Fruit fly (Drosophila melanogaster) whole organism, embryonic: ENCODE measurements around the gene CG5021.

Experiments used
- Asciz ChIP-seq: fragments of 200-800 bp; sonication (Bioruptor generic); optimal IDR thresholded peaks from 2 replicates; lab custom pipeline; 2017; ENCODE audit warnings: missing biosample characterization, mild to moderate bottlenecking, missing genetic modification characterization, missing genetic modification reagents
- Atf6 ChIP-seq: fragments of 200-800 bp; sonication (Bioruptor generic); IDR thresholded peaks from 2 replicates; pipeline ENCODE4 v1.3.6; 2022; ENCODE audit warnings: missing biosample characterization, missing genetic modification characterization
- CG10267 ChIP-seq: fragments of 200-800 bp; sonication (Bioruptor generic); optimal IDR thresholded peaks from 2 replicates; lab custom pipeline; 2018; ENCODE audit warnings: missing biosample characterization, mild to moderate bottlenecking, missing genetic modification characterization, moderate library complexity
- CG10274 ChIP-seq: fragments of 200-800 bp; sonication (Bioruptor generic); optimal IDR thresholded peaks from 3 replicates; lab custom pipeline; 2017; ENCODE audit warnings: missing biosample characterization, mild to moderate bottlenecking, missing genetic modification characterization
- CG10431 ChIP-seq: fragments of 200-800 bp; sonication (Bioruptor generic); optimal IDR thresholded peaks from 3 replicates; lab custom pipeline; 2018; ENCODE audit warnings: missing biosample characterization, mild to moderate bottlenecking, missing genetic modification characterization
- CG11398 ChIP-seq: fragments of 200-800 bp; sonication (Bioruptor generic); optimal IDR thresholded peaks from 2 replicates; lab custom pipeline; 2016; ENCODE audit warnings: missing biosample characterization, missing genetic modification characterization
- CG1233 ChIP-seq: fragments of 200-800 bp; sonication (Bioruptor generic); optimal IDR thresholded peaks from 4 replicates; lab custom pipeline; 2018; ENCODE audit warnings: missing biosample characterization, mild to moderate bottlenecking, missing genetic modification characterization
- CG12659 ChIP-seq: fragments of 200-800 bp; sonication (Bioruptor generic); optimal IDR thresholded peaks from 3 replicates; lab custom pipeline; 2017; ENCODE audit warnings: mild to moderate bottlenecking, missing biosample characterization, missing genetic modification reagents, missing genetic modification characterization
- CG13624 ChIP-seq: fragments of 200-800 bp; sonication (Bioruptor generic); optimal IDR thresholded peaks from 2 replicates; lab custom pipeline; 2016; ENCODE audit warnings: missing biosample characterization, missing genetic modification characterization
- CG17186 ChIP-seq: fragments of 200-800 bp; sonication (Bioruptor generic); optimal IDR thresholded peaks from 3 replicates; lab custom pipeline; 2017; ENCODE audit warnings: missing biosample characterization, missing genetic modification reagents, missing genetic modification characterization
- CG17912 ChIP-seq: fragments of 200-800 bp; sonication (Bioruptor generic); optimal IDR thresholded peaks from 2 replicates; lab custom pipeline; 2018; ENCODE audit warnings: missing biosample characterization, mild to moderate bottlenecking, missing genetic modification characterization
- CG18476 ChIP-seq: fragments of 200-800 bp; sonication (Bioruptor generic); optimal IDR thresholded peaks from 2 replicates; lab custom pipeline; 2016; ENCODE audit warnings: missing biosample characterization, mild to moderate bottlenecking, missing genetic modification characterization
- CG32772 ChIP-seq: fragments of 200-800 bp; sonication (Bioruptor generic); IDR thresholded peaks from 2 replicates; pipeline ENCODE4 v1.3.6; 2022; ENCODE audit warnings: missing biosample characterization, missing genetic modification characterization
- CG34224 ChIP-seq: fragments of 200-800 bp; sonication (Bioruptor generic); IDR thresholded peaks from 3 replicates; pipeline ENCODE4 v1.3.6; 2022; ENCODE audit warnings: missing biosample characterization, missing genetic modification characterization; ENCODE audit not compliant: partially characterized antibody
- CG34422 ChIP-seq: fragments of 200-800 bp; sonication (Bioruptor generic); IDR thresholded peaks from 3 replicates; pipeline ENCODE4 v1.3.6; 2022; ENCODE audit warnings: missing biosample characterization, missing genetic modification characterization
- CG4328 ChIP-seq: fragments of 200-800 bp; sonication (Bioruptor generic); optimal IDR thresholded peaks from 3 replicates; lab custom pipeline; 2017; ENCODE audit warnings: missing biosample characterization, missing genetic modification reagents, missing genetic modification characterization
- CG4854 ChIP-seq: fragments of 200-800 bp; sonication (Bioruptor generic); optimal IDR thresholded peaks from 2 replicates; lab custom pipeline; 2016; ENCODE audit warnings: missing biosample characterization, missing genetic modification characterization, inconsistent platforms
- CG6683 ChIP-seq: fragments of 200-800 bp; sonication (Bioruptor generic); optimal IDR thresholded peaks from 2 replicates; lab custom pipeline; 2017; ENCODE audit warnings: missing biosample characterization, mild to moderate bottlenecking, missing genetic modification characterization, missing genetic modification reagents
- CG9797 ChIP-seq: fragments of 200-800 bp; sonication (Bioruptor generic); optimal IDR thresholded peaks from 3 replicates; lab custom pipeline; 2018; ENCODE audit warnings: missing biosample characterization, mild to moderate bottlenecking, missing genetic modification characterization
- CoRest ChIP-seq: fragments of 200-800 bp; sonication (Bioruptor generic); optimal IDR thresholded peaks from 3 replicates; lab custom pipeline; 2018; ENCODE audit warnings: missing biosample characterization, mild to moderate bottlenecking, missing genetic modification characterization, moderate library complexity
- Dad ChIP-seq: fragments of 200-800 bp; sonication (Bioruptor generic); optimal IDR thresholded peaks from 3 replicates; lab custom pipeline; 2016; ENCODE audit warnings: missing biosample characterization, missing genetic modification characterization
- Dbx ChIP-seq: fragments of 200-800 bp; sonication (Bioruptor generic); IDR thresholded peaks from 3 replicates; pipeline ENCODE4 v1.3.6; 2022; ENCODE audit warnings: missing biosample characterization, missing genetic modification characterization
- Dll ChIP-seq: fragments of 200-800 bp; sonication (Bioruptor generic); IDR thresholded peaks from 4 replicates; pipeline ENCODE4 v1.3.6; 2022; ENCODE audit warnings: missing biosample characterization, missing genetic modification characterization; ENCODE audit not compliant: partially characterized antibody
- Doc3 ChIP-seq: fragments of 200-800 bp; sonication (Bioruptor generic); IDR thresholded peaks from 3 replicates; pipeline ENCODE4 v1.3.6; 2022; ENCODE audit warnings: missing biosample characterization, missing genetic modification characterization; ENCODE audit not compliant: partially characterized antibody
- E2f2 ChIP-seq: fragments of 200-800 bp; sonication (Bioruptor generic); IDR thresholded peaks from 2 replicates; pipeline ENCODE4 v1.3.6; 2022; ENCODE audit warnings: missing biosample characterization, missing genetic modification characterization
- ERR ChIP-seq: fragments of 200-800 bp; sonication (Bioruptor generic); optimal IDR thresholded peaks from 2 replicates; lab custom pipeline; 2016; ENCODE audit warnings: missing biosample characterization, missing genetic modification characterization
- HHEX ChIP-seq: fragments of 200-800 bp; sonication (Bioruptor generic); optimal IDR thresholded peaks from 3 replicates; lab custom pipeline; 2017; ENCODE audit warnings: missing biosample characterization, mild to moderate bottlenecking, missing genetic modification characterization, missing genetic modification reagents
- Jarid2 ChIP-seq: fragments of 200-800 bp; sonication (Bioruptor generic); optimal IDR thresholded peaks from 3 replicates; lab custom pipeline; 2017; ENCODE audit warnings: mild to moderate bottlenecking, missing biosample characterization, missing genetic modification reagents, missing genetic modification characterization
- MBD-R2 ChIP-seq: fragments of 200-800 bp; sonication (Bioruptor generic); IDR thresholded peaks from 2 replicates; pipeline ENCODE4 v1.3.6; 2022; ENCODE audit warnings: missing biosample characterization, missing genetic modification characterization
- MESR4 ChIP-seq: fragments of 200-800 bp; sonication (Bioruptor generic); optimal IDR thresholded peaks from 2 replicates; lab custom pipeline; 2018; ENCODE audit warnings: missing biosample characterization, mild to moderate bottlenecking, missing genetic modification characterization, moderate library complexity
- Rfx ChIP-seq: fragments of 200-800 bp; sonication (Bioruptor generic); IDR thresholded peaks from 2 replicates; pipeline ENCODE4 v1.3.6; 2022; ENCODE audit warnings: missing biosample characterization, missing genetic modification characterization
- YL-1 ChIP-seq: fragments of 200-800 bp; sonication (Bioruptor generic); optimal IDR thresholded peaks from 3 replicates; lab custom pipeline; 2017; ENCODE audit warnings: missing biosample characterization, mild to moderate bottlenecking, missing genetic modification characterization
- bbx ChIP-seq: fragments of 200-800 bp; sonication (Bioruptor generic); IDR thresholded peaks from 2 replicates; pipeline ENCODE4 v1.3.6; 2022; ENCODE audit warnings: missing biosample characterization, missing genetic modification characterization; ENCODE audit not compliant: partially characterized antibody
- chif ChIP-seq, 2 experiments: fragments of 200-800 bp; sonication (Bioruptor generic); optimal IDR thresholded peaks; 3 replicates each; lab custom pipeline; 2016; ENCODE audit warnings: missing biosample characterization in 2 of 2, missing genetic modification characterization in 2 of 2
- crol ChIP-seq: fragments of 200-800 bp; sonication (Bioruptor generic); IDR thresholded peaks from 2 replicates; pipeline ENCODE4 v1.3.6; 2022; ENCODE audit warnings: missing biosample characterization, missing genetic modification characterization
- crp ChIP-seq, 2 experiments: fragments of 200-800 bp; sonication (Bioruptor generic); optimal IDR thresholded peaks; 2 replicates in 1 of 2; 3 replicates in 1 of 2; lab custom pipeline; 2017; ENCODE audit warnings: missing biosample characterization in 2 of 2, missing genetic modification characterization in 2 of 2, mild to moderate bottlenecking in 1 of 2, moderate library complexity in 1 of 2
- dysf ChIP-seq: fragments of 200-800 bp; sonication (Bioruptor generic); IDR thresholded peaks from 3 replicates; pipeline ENCODE4 v1.3.6; 2022; ENCODE audit warnings: missing biosample characterization, missing genetic modification characterization
- eve ChIP-seq, 2 experiments: fragments of >200 bp; optimal IDR thresholded peaks; 2 replicates each; lab custom pipeline; 2017; ENCODE audit warnings: missing biosample characterization in 2 of 2, missing genetic modification characterization in 2 of 2
- nmo ChIP-seq: fragments of 200-800 bp; sonication (Bioruptor generic); optimal IDR thresholded peaks from 2 replicates; lab custom pipeline; 2018; ENCODE audit warnings: missing biosample characterization, mild to moderate bottlenecking, missing genetic modification characterization, moderate library complexity
- prd ChIP-seq, 3 experiments: fragments of >200 bp in 2 of 3; fragments of 200-800 bp in 1 of 3; sonication (Bioruptor generic) in 1 of 3; optimal IDR thresholded peaks in 2 of 3; IDR thresholded peaks in 1 of 3; 2 replicates in 2 of 3; 3 replicates in 1 of 3; pipeline versions ENCODE4 v1.3.6 to Lab custom; 2017 to 2022; ENCODE audit warnings: missing biosample characterization in 1 of 3, missing genetic modification characterization in 1 of 3
- pzg ChIP-seq: fragments of 200-800 bp; sonication (Bioruptor generic); optimal IDR thresholded peaks from 3 replicates; lab custom pipeline; 2018; ENCODE audit warnings: missing biosample characterization, mild to moderate bottlenecking, missing genetic modification characterization, moderate library complexity
- sna ChIP-seq: fragments of 200-800 bp; sonication (Bioruptor generic); IDR thresholded peaks from 2 replicates; pipeline ENCODE4 v1.3.6; 2022; ENCODE audit warnings: missing biosample characterization, missing genetic modification characterization; ENCODE audit not compliant: partially characterized antibody
- sob ChIP-seq: fragments of 200-800 bp; sonication (Bioruptor generic); IDR thresholded peaks from 2 replicates; pipeline ENCODE4 v1.3.6; 2022; ENCODE audit warnings: missing biosample characterization, missing genetic modification characterization
- stc ChIP-seq: fragments of 200-800 bp; sonication (Bioruptor generic); IDR thresholded peaks from 2 replicates; pipeline ENCODE4 v1.3.6; 2022; ENCODE audit warnings: missing biosample characterization, missing genetic modification characterization
- trem ChIP-seq: fragments of 200-800 bp; optimal IDR thresholded peaks from 3 replicates; lab custom pipeline; 2019; ENCODE audit warnings: missing biosample characterization, mild to moderate bottlenecking, missing genetic modification characterization, moderate library complexity
- unc-4 ChIP-seq: fragments of 200-800 bp; sonication (Bioruptor generic); IDR thresholded peaks from 2 replicates; pipeline ENCODE4 v1.3.6; 2022; ENCODE audit warnings: missing biosample characterization, missing genetic modification characterization; ENCODE audit not compliant: partially characterized antibody
- usp ChIP-seq: fragments of >200 bp; optimal IDR thresholded peaks from 2 replicates; lab custom pipeline; 2017; ENCODE audit warnings: missing biosample characterization, missing genetic modification characterization

Gene CG5021

dm6 chr3L:8964458-8964857 lies 2.2 kb upstream of the CG5021 start, which contains the start of gene ValRS-m (continued):
- TF ChIP-seq crp (GFP tag; optimal IDR thresholded peaks at IDR 0.05; lab: Kevin White, UChicago) = peak in 1 of 2 experiments; percentile 80
- TF ChIP-seq bbx (GFP tag; lab: Robert Waterston, UW) = peak; percentile 53; the same call in 1 of the 2 replicates
- TF ChIP-seq usp (GFP tag; lab: Kevin White, UChicago) = no peak
- TF ChIP-seq CG1233 (GFP tag; lab: Kevin White, UChicago) = no peak
- 0 out of 2 replicates have a peak, but pooled peaks have one; percentile 20 for TF ChIP-seq unc-4
- no peak for TF ChIP-seq Dad (GFP tag; lab: Kevin White, UChicago)
- peak; percentile 6 for TF ChIP-seq pzg (GFP tag; lab: Kevin White, UChicago)

DNA sequence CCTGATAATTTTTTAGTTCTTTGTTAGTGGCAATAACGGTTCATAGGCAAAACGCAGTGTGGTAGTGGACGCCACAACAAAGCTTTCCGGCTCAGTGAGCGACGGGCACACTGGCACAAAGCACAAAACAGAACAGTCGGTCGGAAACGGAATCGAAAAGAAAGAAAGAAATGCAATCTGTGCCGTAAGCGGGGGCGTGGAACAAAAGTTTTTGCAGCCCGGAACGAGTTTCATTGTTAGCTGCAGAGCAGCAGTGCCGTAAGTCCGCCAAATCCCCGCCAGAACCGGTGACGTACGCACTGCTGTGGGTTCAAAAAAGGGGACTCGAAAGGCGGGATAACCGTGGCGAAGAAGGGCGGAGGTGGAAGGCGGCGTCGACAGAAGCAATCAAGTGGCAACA lies 1.8 kb downstream of the CG5021 start, which contains the start of gene CG5026:
CG5026 (plus strand) TSS at position 92 of the 400 bp plus-strand sequence.
- TF ChIP-seq Dbx (GFP tag; lab: Robert Waterston, UW) = 0 out of 3 replicates have a peak, but pooled peaks have one; percentile 26
- 0 out of 3 replicates have a peak, but pooled peaks have one; percentile 14 for TF ChIP-seq CG34224
- no peak for TF ChIP-seq prd (optimal IDR thresholded peaks at IDR 0.05; lab: Kevin White, UChicago)
- TF ChIP-seq prd (GFP tag; IDR thresholded peaks at IDR 0.05; lab: Robert Waterston, UW) = no peak
- TF ChIP-seq YL-1 (GFP tag; lab: Kevin White, UChicago) = peak; percentile 38
- no peak for TF ChIP-seq Jarid2
- TF ChIP-seq Rfx (GFP tag; lab: Robert Waterston, UW) = peak; percentile 32; the same call in 1 of the 2 replicates
- no peak for TF ChIP-seq Doc3 (GFP tag; lab: Robert Waterston, UW)
- TF ChIP-seq CG9797 (GFP tag; lab: Kevin White, UChicago) = peak; percentile 54
- no peak for TF ChIP-seq CG32772
- TF ChIP-seq E2f2 (GFP tag; lab: Robert Waterston, UW) = peak; percentile 68
- no peak for TF ChIP-seq CG4328 (GFP tag; lab: Kevin White, UChicago)
- peak; percentile 46 for TF ChIP-seq CG12659
- no peak for TF ChIP-seq CG17186 (GFP tag; lab: Kevin White, UChicago)
- TF ChIP-seq CG18476 (GFP tag; lab: Kevin White, UChicago) = no peak
- TF ChIP-seq Dll (GFP tag; lab: Robert Waterston, UW) = peak; percentile 37; the same call in 1 of the 4 replicates
- TF ChIP-seq nmo (GFP tag; lab: Kevin White, UChicago) = peak; percentile 20
- TF ChIP-seq Atf6 = no peak
- 0 out of 3 replicates have a peak, but pooled peaks have one; percentile 14 for TF ChIP-seq CG34422 (GFP tag; lab: Robert Waterston, UW)
- TF ChIP-seq CG10274 (GFP tag; lab: Kevin White, UChicago) = peak; percentile 15
- no peak for TF ChIP-seq HHEX (GFP tag; lab: Kevin White, UChicago)
- TF ChIP-seq eve (GFP tag; optimal IDR thresholded peaks at IDR 0.05; lab: Kevin White, UChicago) = no peak
- TF ChIP-seq CG4854 (GFP tag; lab: Kevin White, UChicago) = no peak
- no peak for TF ChIP-seq CG6683 (GFP tag; lab: Kevin White, UChicago)
- no peak for TF ChIP-seq CG10267 (tag; lab: Kevin White, UChicago)
- TF ChIP-seq crol = peak; percentile 63; the same call in 1 of the 2 replicates
- peak; percentile 90 for TF ChIP-seq MBD-R2 (GFP tag; lab: Robert Waterston, UW)
- TF ChIP-seq stc = no peak
- peak; percentile 44 for TF ChIP-seq MESR4 (GFP tag; lab: Kevin White, UChicago)
- TF ChIP-seq trem (tag; lab: Kevin White, UChicago) = peak; percentile 2
- TF ChIP-seq CoRest (tag; lab: Kevin White, UChicago) = peak; percentile 61
- no peak for TF ChIP-seq chif (GFP tag; optimal IDR thresholded peaks at IDR 0.05; lab: Kevin White, UChicago)
- TF ChIP-seq dysf (GFP tag; lab: Robert Waterston, UW) = no peak
- TF ChIP-seq pzg (GFP tag; lab: Kevin White, UChicago) = peak; percentile 71
- peak; percentile 6 for TF ChIP-seq CG11398 (GFP tag; lab: Kevin White, UChicago)
- TF ChIP-seq ERR (GFP tag; lab: Kevin White, UChicago) = no peak
- no peak for TF ChIP-seq sob (GFP tag; lab: Robert Waterston, UW)
- TF ChIP-seq CG17912 = peak; percentile 7
- TF ChIP-seq CG10431 (GFP tag; lab: Kevin White, UChicago) = no peak
- TF ChIP-seq sna (GFP tag; lab: Robert Waterston, UW) = 0 out of 2 replicates have a peak, but pooled peaks have one; percentile 31
- no peak for TF ChIP-seq CG13624 (GFP tag; lab: Kevin White, UChicago)
- no peak for TF ChIP-seq Asciz
